Worm (Caenorhabditis elegans) whole organism, midembryonic: ENCODE results near the gene T16G12.8.

ENCODE experiments used
- T22C8.4 ChIP-seq: fragments of 200-800 bp; sonication (Bioruptor generic); IDR thresholded peaks from 2 replicates; pipeline ENCODE4 v1.3.6; 2022; ENCODE audit warnings: missing genetic modification characterization, missing compliant biosample characterization
- cog-1 ChIP-seq: sonication (generic microtip); optimal IDR thresholded peaks from 2 replicates; lab custom pipeline; 2016; ENCODE audit warnings: missing genetic modification characterization, missing compliant biosample characterization
- flt-1 ChIP-seq: fragments of 200-800 bp; sonication (Bioruptor generic); IDR thresholded peaks from 2 replicates; pipeline ENCODE4 v1.3.6; 2022; ENCODE audit warnings: missing genetic modification characterization, missing compliant biosample characterization
- ref-1 ChIP-seq: fragments of 200-800 bp; sonication (Bioruptor generic); conservative IDR thresholded peaks from 2 replicates; pipeline ENCODE4 v1.3.6; 2022; ENCODE audit warnings: missing genetic modification reagents, missing genetic modification characterization, missing compliant biosample characterization
- tab-1 ChIP-seq: fragments of 200-800 bp; sonication (Bioruptor generic); IDR thresholded peaks from 2 replicates; pipeline ENCODE4 v1.3.6; 2022; ENCODE audit warnings: missing genetic modification characterization, missing compliant biosample characterization

DNA sequence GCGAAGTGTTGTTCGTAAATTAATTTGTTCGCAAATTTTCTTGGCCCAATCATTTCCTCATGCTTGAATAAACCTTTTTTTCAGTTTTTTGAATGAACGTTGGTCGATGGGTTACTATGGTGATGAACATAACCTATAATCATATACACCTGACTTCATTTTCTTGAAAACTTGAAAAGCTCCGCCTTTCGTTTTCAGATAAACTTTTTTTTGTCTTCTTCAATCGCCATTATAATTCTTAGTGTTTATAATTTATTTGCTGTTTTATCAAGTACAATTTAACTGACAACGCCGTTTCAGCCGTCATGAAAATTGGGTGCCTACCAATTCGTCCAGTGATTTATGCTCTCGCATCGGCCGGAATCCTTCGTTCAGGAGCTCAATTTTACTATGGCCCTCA, 22.0 kb upstream of the T16G12.8 start, which contains the start of gene M04D8.7:
- TF ChIP-seq tab-1 (GFP tag; lab: Robert Waterston, UW) = no peak
- TF ChIP-seq ref-1 (GFP tag; lab: Robert Waterston, UW) = no peak
- TF ChIP-seq flt-1 (GFP tag; lab: Robert Waterston, UW) = no peak
- TF ChIP-seq cog-1 (tag; lab: Kevin White, UChicago) = no peak
- no peak for TF ChIP-seq T22C8.4 (GFP tag; lab: Robert Waterston, UW)
